Fruit fly (Drosophila melanogaster) whole organism, embryonic: ENCODE data around the gene CG7407.

Experiments
- Asciz ChIP-seq: fragments of 200-800 bp; sonication (Bioruptor generic); optimal IDR thresholded peaks from 2 replicates; lab custom pipeline; 2017; ENCODE audit warnings: missing biosample characterization, mild to moderate bottlenecking, missing genetic modification characterization, missing genetic modification reagents
- CG11504 ChIP-seq: fragments of 200-800 bp; sonication (Bioruptor generic); optimal IDR thresholded peaks from 3 replicates; lab custom pipeline; 2019; ENCODE audit warnings: missing biosample characterization, mild to moderate bottlenecking, missing genetic modification characterization, moderate library complexity
- CG13775 ChIP-seq: fragments of 200-800 bp; sonication (Bioruptor generic); optimal IDR thresholded peaks from 3 replicates; lab custom pipeline; 2017; ENCODE audit warnings: missing biosample characterization, mild to moderate bottlenecking, missing genetic modification characterization
- CG14860 ChIP-seq: fragments of 200-800 bp; sonication (Bioruptor generic); IDR thresholded peaks from 3 replicates; pipeline ENCODE4 v1.3.6; 2022; ENCODE audit warnings: missing biosample characterization, missing genetic modification characterization; ENCODE audit not compliant: partially characterized antibody
- CG2129 ChIP-seq: fragments of 200-800 bp; sonication (Bioruptor generic); IDR thresholded peaks from 2 replicates; pipeline ENCODE4 v1.3.6; 2022; ENCODE audit warnings: missing biosample characterization, missing genetic modification characterization; ENCODE audit not compliant: partially characterized antibody
- CG2875 ChIP-seq: fragments of 200-800 bp; sonication (Bioruptor generic); optimal IDR thresholded peaks from 2 replicates; lab custom pipeline; 2017; ENCODE audit warnings: missing biosample characterization, mild to moderate bottlenecking, missing genetic modification characterization, missing genetic modification reagents
- CG30431 ChIP-seq: fragments of 200-800 bp; sonication (Bioruptor generic); optimal IDR thresholded peaks from 2 replicates; lab custom pipeline; 2017; ENCODE audit warnings: missing biosample characterization, missing genetic modification characterization
- CG32772 ChIP-seq: fragments of 200-800 bp; sonication (Bioruptor generic); IDR thresholded peaks from 2 replicates; pipeline ENCODE4 v1.3.6; 2022; ENCODE audit warnings: missing biosample characterization, missing genetic modification characterization
- CG33557 ChIP-seq: fragments of 200-800 bp; sonication (Bioruptor generic); optimal IDR thresholded peaks from 2 replicates; lab custom pipeline; 2019; ENCODE audit warnings: missing biosample characterization, mild to moderate bottlenecking, missing genetic modification characterization, moderate library complexity
- CG3407 ChIP-seq: fragments of 200-800 bp; sonication (Bioruptor generic); optimal IDR thresholded peaks from 2 replicates; lab custom pipeline; 2018; ENCODE audit warnings: missing biosample characterization, mild to moderate bottlenecking, missing genetic modification characterization
- CG7745 ChIP-seq: fragments of 200-800 bp; sonication (Bioruptor generic); optimal IDR thresholded peaks from 2 replicates; lab custom pipeline; 2018; ENCODE audit warnings: missing biosample characterization, mild to moderate bottlenecking, missing genetic modification characterization, moderate library complexity
- CrebB ChIP-seq: fragments of 200-800 bp; sonication (Bioruptor generic); optimal IDR thresholded peaks from 3 replicates; lab custom pipeline; 2018; ENCODE audit warnings: missing biosample characterization, mild to moderate bottlenecking, missing genetic modification characterization
- E2f2 ChIP-seq: fragments of 200-800 bp; sonication (Bioruptor generic); IDR thresholded peaks from 2 replicates; pipeline ENCODE4 v1.3.6; 2022; ENCODE audit warnings: missing biosample characterization, missing genetic modification characterization
- ERR ChIP-seq: fragments of 200-800 bp; sonication (Bioruptor generic); optimal IDR thresholded peaks from 2 replicates; lab custom pipeline; 2016; ENCODE audit warnings: missing biosample characterization, missing genetic modification characterization
- Eip74EF ChIP-seq, 2 experiments: fragments of 200-800 bp in 1 of 2; fragments of >200 bp in 1 of 2; sonication (Bioruptor generic) in 1 of 2; optimal IDR thresholded peaks; 2 replicates each; lab custom pipeline; 2017 to 2019; ENCODE audit warnings: missing biosample characterization in 2 of 2, missing genetic modification characterization in 2 of 2, mild to moderate bottlenecking in 1 of 2, moderate library complexity in 1 of 2
- Ets65A ChIP-seq: fragments of 200-800 bp; sonication (Bioruptor generic); peaks from one replicate; lab custom pipeline; 2016; ENCODE audit warnings: missing biosample characterization, missing genetic modification characterization
- GATAe ChIP-seq: fragments of 200-800 bp; sonication (Bioruptor generic); conservative IDR thresholded peaks from 2 replicates; pipeline ENCODE4 v1.3.6; 2022; ENCODE audit warnings: missing biosample characterization, missing genetic modification characterization
- HHEX ChIP-seq: fragments of 200-800 bp; sonication (Bioruptor generic); optimal IDR thresholded peaks from 3 replicates; lab custom pipeline; 2017; ENCODE audit warnings: missing biosample characterization, mild to moderate bottlenecking, missing genetic modification characterization, missing genetic modification reagents
- HLH3B ChIP-seq: fragments of 200-800 bp; sonication (Bioruptor generic); IDR thresholded peaks from 2 replicates; pipeline ENCODE4 v1.3.6; 2022; ENCODE audit warnings: missing biosample characterization, missing genetic modification characterization
- Hsf ChIP-seq: fragments of 200-800 bp; sonication (Bioruptor generic); optimal IDR thresholded peaks from 3 replicates; lab custom pipeline; 2016; ENCODE audit warnings: missing biosample characterization, missing genetic modification characterization
- MBD-R2 ChIP-seq: fragments of 200-800 bp; sonication (Bioruptor generic); IDR thresholded peaks from 2 replicates; pipeline ENCODE4 v1.3.6; 2022; ENCODE audit warnings: missing biosample characterization, missing genetic modification characterization
- Mrtf ChIP-seq: fragments of 200-800 bp; sonication (Bioruptor generic); IDR thresholded peaks from 3 replicates; pipeline ENCODE4 v1.3.6; 2022; ENCODE audit warnings: missing biosample characterization, missing genetic modification characterization
- NFAT ChIP-seq: fragments of 200-800 bp; sonication (Bioruptor generic); IDR thresholded peaks from 2 replicates; pipeline ENCODE4 v1.3.6; 2022; ENCODE audit warnings: missing biosample characterization, missing genetic modification characterization
- Nf-YB ChIP-seq: fragments of 200-800 bp; sonication (Bioruptor generic); optimal IDR thresholded peaks from 3 replicates; lab custom pipeline; 2019; ENCODE audit warnings: missing biosample characterization, mild to moderate bottlenecking, missing genetic modification characterization, moderate library complexity
- Optix ChIP-seq: fragments of 200-800 bp; sonication (Bioruptor generic); IDR thresholded peaks from 3 replicates; pipeline ENCODE4 v1.3.6; 2022; ENCODE audit warnings: missing biosample characterization, missing genetic modification characterization
- Sin3A ChIP-seq: fragments of >200 bp; optimal IDR thresholded peaks from 2 replicates; lab custom pipeline; 2018
- Tbp ChIP-seq: fragments of >200 bp; optimal IDR thresholded peaks from 2 replicates; lab custom pipeline; 2018; ENCODE audit warnings: missing biosample characterization, missing genetic modification characterization
- ato ChIP-seq: fragments of 200-800 bp; sonication (Bioruptor generic); IDR thresholded peaks from 2 replicates; pipeline ENCODE4 v1.3.6; 2022; ENCODE audit warnings: missing biosample characterization, missing genetic modification characterization; ENCODE audit not compliant: partially characterized antibody
- bcd ChIP-seq: fragments of 200-800 bp; sonication (Bioruptor generic); optimal IDR thresholded peaks from 2 replicates; lab custom pipeline; 2017; ENCODE audit warnings: missing biosample characterization, mild to moderate bottlenecking, missing genetic modification characterization
- bowl ChIP-seq: fragments of 200-800 bp; sonication (Bioruptor generic); IDR thresholded peaks from 2 replicates; pipeline ENCODE4 v1.3.6; 2022; ENCODE audit warnings: missing biosample characterization, missing genetic modification characterization
- br ChIP-seq: fragments of >200 bp; optimal IDR thresholded peaks from 2 replicates; lab custom pipeline; 2017
- crol ChIP-seq: fragments of 200-800 bp; sonication (Bioruptor generic); IDR thresholded peaks from 2 replicates; pipeline ENCODE4 v1.3.6; 2022; ENCODE audit warnings: missing biosample characterization, missing genetic modification characterization
- da ChIP-seq: fragments of 200-800 bp; sonication (Bioruptor generic); optimal IDR thresholded peaks from 2 replicates; lab custom pipeline; 2016; ENCODE audit warnings: missing biosample characterization, missing genetic modification characterization
- en ChIP-seq: fragments of 200-800 bp; sonication (Bioruptor generic); optimal IDR thresholded peaks from 2 replicates; lab custom pipeline; 2016; ENCODE audit warnings: missing biosample characterization, missing genetic modification characterization
- exex ChIP-seq: fragments of 200-800 bp; sonication (Bioruptor generic); optimal IDR thresholded peaks from 4 replicates; lab custom pipeline; 2018; ENCODE audit warnings: missing biosample characterization, mild to moderate bottlenecking, missing genetic modification characterization, moderate library complexity
- eyg ChIP-seq: fragments of 200-800 bp; sonication (Bioruptor generic); optimal IDR thresholded peaks from 3 replicates; lab custom pipeline; 2016; ENCODE audit warnings: missing biosample characterization, missing genetic modification characterization
- fd64A ChIP-seq: fragments of 200-800 bp; sonication (Bioruptor generic); optimal IDR thresholded peaks from 3 replicates; lab custom pipeline; 2018; ENCODE audit warnings: missing biosample characterization, mild to moderate bottlenecking, missing genetic modification characterization
- grn ChIP-seq: fragments of 200-800 bp; sonication (Bioruptor generic); optimal IDR thresholded peaks from 3 replicates; lab custom pipeline; 2017; ENCODE audit warnings: missing biosample characterization, missing genetic modification characterization
- gsb-n ChIP-seq: fragments of 200-800 bp; sonication (Bioruptor generic); optimal IDR thresholded peaks from 3 replicates; lab custom pipeline; 2018; ENCODE audit warnings: missing biosample characterization, mild to moderate bottlenecking, missing genetic modification characterization
- mirr ChIP-seq: fragments of 200-800 bp; sonication (Bioruptor generic); optimal IDR thresholded peaks from 3 replicates; lab custom pipeline; 2018; ENCODE audit warnings: missing biosample characterization, mild to moderate bottlenecking, missing genetic modification characterization
- org-1 ChIP-seq: fragments of 200-800 bp; sonication (Bioruptor generic); optimal IDR thresholded peaks from 2 replicates; lab custom pipeline; 2017; ENCODE audit warnings: missing biosample characterization, missing genetic modification characterization
- phol ChIP-seq: fragments of 200-800 bp; sonication (Bioruptor generic); optimal IDR thresholded peaks from 3 replicates; lab custom pipeline; 2018; ENCODE audit warnings: missing biosample characterization, mild to moderate bottlenecking, missing genetic modification characterization, moderate library complexity
- sim ChIP-seq: fragments of 200-800 bp; sonication (Bioruptor generic); IDR thresholded peaks from 2 replicates; pipeline ENCODE4 v1.3.6; 2022; ENCODE audit warnings: missing biosample characterization, missing genetic modification characterization
- sima ChIP-seq: fragments of 200-800 bp; sonication (Bioruptor generic); optimal IDR thresholded peaks from 2 replicates; lab custom pipeline; 2016; ENCODE audit warnings: missing biosample characterization, missing genetic modification characterization
- slp2 ChIP-seq: fragments of 200-800 bp; sonication (Bioruptor generic); optimal IDR thresholded peaks from 2 replicates; lab custom pipeline; 2016; ENCODE audit warnings: missing biosample characterization, missing genetic modification characterization
- sr ChIP-seq: fragments of 200-800 bp; sonication (Bioruptor generic); IDR thresholded peaks from 3 replicates; pipeline ENCODE4 v1.3.6; 2022; ENCODE audit warnings: missing biosample characterization, missing genetic modification characterization
- tna ChIP-seq: fragments of 200-800 bp; sonication (Bioruptor generic); IDR thresholded peaks from 2 replicates; pipeline ENCODE4 v1.3.6; 2022; ENCODE audit warnings: missing biosample characterization, missing genetic modification characterization; ENCODE audit not compliant: partially characterized antibody
- wdn ChIP-seq: fragments of 200-800 bp; sonication (Bioruptor generic); IDR thresholded peaks from 2 replicates; pipeline ENCODE4 v1.3.6; 2022; ENCODE audit warnings: missing biosample characterization, missing genetic modification characterization
- wor ChIP-seq: fragments of 200-800 bp; sonication (Bioruptor generic); IDR thresholded peaks from 2 replicates; pipeline ENCODE4 v1.3.6; 2022; ENCODE audit warnings: missing biosample characterization, missing genetic modification characterization

Gene CG7407

DNA sequence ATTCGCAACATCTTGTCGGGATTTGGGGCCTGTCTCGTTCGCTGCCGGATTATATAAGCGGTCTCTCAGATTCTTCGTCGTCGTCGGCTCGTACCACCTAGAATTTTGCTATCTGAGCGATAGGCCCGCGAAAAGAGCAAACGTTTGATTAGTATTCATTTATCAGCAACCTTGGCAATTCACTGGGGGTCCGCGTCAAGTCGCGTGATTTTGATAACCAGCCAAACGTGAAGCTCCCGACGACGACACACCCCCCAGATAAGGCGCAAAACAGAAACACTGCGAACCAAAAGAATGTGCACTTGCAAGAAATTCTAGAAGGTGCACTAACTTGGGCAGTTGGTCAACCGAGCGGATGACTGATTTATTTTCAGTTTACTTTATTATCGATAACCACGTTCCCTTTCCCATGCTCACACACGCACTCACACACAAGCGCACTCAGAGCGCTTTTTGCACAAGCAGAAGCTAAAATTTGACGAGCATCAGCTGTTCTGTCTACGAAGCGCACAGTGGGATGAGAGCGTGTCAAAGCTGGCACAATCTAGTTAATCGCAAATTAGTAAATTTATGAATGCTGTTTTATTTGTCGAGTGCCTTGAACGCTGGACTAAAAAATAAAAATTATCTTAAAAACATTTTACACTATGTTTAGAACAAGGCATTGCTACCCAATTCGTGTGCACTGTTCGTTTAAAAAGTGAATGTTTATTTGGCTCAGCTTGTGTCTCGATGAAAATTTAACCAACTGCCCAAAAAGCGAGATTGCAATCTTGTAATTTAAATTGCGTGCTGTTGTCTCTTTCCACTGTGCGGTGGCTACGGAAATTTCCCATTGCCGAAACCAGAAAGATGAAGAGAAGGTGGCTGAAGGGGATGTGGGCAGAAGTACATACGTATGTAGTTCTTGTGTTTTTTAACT is 16.7 kb downstream of the CG7407 start (continued):
- TF ChIP-seq sim: peak; percentile 77
- peak; percentile 79; the same call in 2 of the 3 replicates for TF ChIP-seq sr (GFP tag; lab: Robert Waterston, UW)
- TF ChIP-seq CG30431: peak; percentile 89
- TF ChIP-seq CG2129 (GFP tag; lab: Robert Waterston, UW): no peak
- TF ChIP-seq Mrtf (GFP tag; lab: Robert Waterston, UW): peak; percentile 89
- TF ChIP-seq CG14860 (GFP tag; lab: Robert Waterston, UW): peak; percentile 21; the same call in 1 of the 3 replicates
- TF ChIP-seq bowl (GFP tag; lab: Robert Waterston, UW): peak; percentile 59; the same call in 1 of the 2 replicates
- TF ChIP-seq HHEX (GFP tag; lab: Kevin White, UChicago): peak; percentile 91
- TF ChIP-seq Tbp (GFP tag; lab: Kevin White, UChicago): no peak
- TF ChIP-seq Optix (GFP tag; lab: Robert Waterston, UW): peak; percentile 88
- TF ChIP-seq CG13775 (GFP tag; lab: Kevin White, UChicago): peak; percentile 92
- TF ChIP-seq CG2875 (GFP tag; lab: Kevin White, UChicago): peak; percentile 92
- TF ChIP-seq Sin3A: no peak
- TF ChIP-seq gsb-n (tag; lab: Kevin White, UChicago): peak; percentile 89
- TF ChIP-seq GATAe: peak; percentile 62
- TF ChIP-seq da (GFP tag; lab: Kevin White, UChicago): peak; percentile 65
- no peak; the same call in 1 of the 2 replicates for TF ChIP-seq tna
- peak; percentile 79 for TF ChIP-seq NFAT (GFP tag; lab: Robert Waterston, UW)
- peak; percentile 83 for TF ChIP-seq wdn
- TF ChIP-seq Nf-YB (GFP tag; lab: Kevin White, UChicago): peak; percentile 77
- TF ChIP-seq phol (tag; lab: Kevin White, UChicago): peak; percentile 93
- no peak for TF ChIP-seq CG7745
- peak; percentile 94 for TF ChIP-seq bcd (GFP tag; lab: Kevin White, UChicago)
- peak; percentile 80 for TF ChIP-seq sima (GFP tag; lab: Kevin White, UChicago)
- TF ChIP-seq Eip74EF (GFP tag; optimal IDR thresholded peaks at IDR 0.05; lab: Kevin White, UChicago): peak in 1 of 2 experiments; percentile 93
- TF ChIP-seq org-1 (GFP tag; lab: Kevin White, UChicago): peak; percentile 94
- TF ChIP-seq br (lab: Kevin White, UChicago): no peak
- TF ChIP-seq CrebB: peak; percentile 79
- peak; percentile 85 for TF ChIP-seq wor (GFP tag; lab: Robert Waterston, UW)
- TF ChIP-seq exex (tag; lab: Kevin White, UChicago): peak; percentile 57
- peak; percentile 89 for TF ChIP-seq en (GFP tag; lab: Kevin White, UChicago)
- TF ChIP-seq eyg (GFP tag; lab: Kevin White, UChicago): peak; percentile 95
- TF ChIP-seq slp2 (GFP tag; lab: Kevin White, UChicago): peak; percentile 95
- no peak for TF ChIP-seq crol (GFP tag; lab: Robert Waterston, UW)
- peak; percentile 68 for TF ChIP-seq ERR (GFP tag; lab: Kevin White, UChicago)
- peak; percentile 95 for TF ChIP-seq Hsf (GFP tag; lab: Kevin White, UChicago)
- peak; percentile 91 for TF ChIP-seq CG32772 (GFP tag; lab: Robert Waterston, UW)
- TF ChIP-seq ato (GFP tag; lab: Robert Waterston, UW): no peak
- peak; percentile 93 for TF ChIP-seq Asciz (GFP tag; lab: Kevin White, UChicago)
- TF ChIP-seq Ets65A: peak; percentile 99
- TF ChIP-seq CG33557 (GFP tag; lab: Kevin White, UChicago): peak; percentile 64
- peak; percentile 61 for TF ChIP-seq mirr (GFP tag; lab: Kevin White, UChicago)
- peak; percentile 87 for TF ChIP-seq HLH3B (GFP tag; lab: Robert Waterston, UW)
- TF ChIP-seq fd64A (GFP tag; lab: Kevin White, UChicago): peak; percentile 82
- TF ChIP-seq CG11504 (tag; lab: Kevin White, UChicago): peak; percentile 95
- TF ChIP-seq grn (GFP tag; lab: Kevin White, UChicago): peak; percentile 84
- TF ChIP-seq CG3407 (GFP tag; lab: Kevin White, UChicago): peak; percentile 81
- TF ChIP-seq MBD-R2 (GFP tag; lab: Robert Waterston, UW): peak; percentile 64
- peak; percentile 74 for TF ChIP-seq E2f2
